Fruit fly (Drosophila melanogaster) whole organism, pupa: ENCODE results near the gene MYPT-75D.
A peak's percentile ranks its signal among the peaks of the same experiment; 100 is the strongest.

Experiments used
- CG10348 ChIP-seq: fragments of 200-800 bp; sonication (Bioruptor generic); IDR thresholded peaks from 2 replicates; pipeline ENCODE4 v1.3.6; 2022; ENCODE audit warnings: missing biosample characterization, missing genetic modification characterization
- CG12605 ChIP-seq: fragments of 200-800 bp; sonication (Bioruptor generic); IDR thresholded peaks from 2 replicates; pipeline ENCODE4 v1.3.6; 2022; ENCODE audit warnings: missing biosample characterization, missing genetic modification characterization
- CG13204 ChIP-seq: fragments of 200-800 bp; sonication (Bioruptor generic); optimal IDR thresholded peaks from 2 replicates; lab custom pipeline; 2018; ENCODE audit warnings: missing biosample characterization, mild to moderate bottlenecking, missing genetic modification characterization, moderate library complexity
- CG14655 ChIP-seq: fragments of 200-800 bp; sonication (Bioruptor generic); optimal IDR thresholded peaks from 3 replicates; lab custom pipeline; 2017; ENCODE audit warnings: mild to moderate bottlenecking, missing biosample characterization, missing genetic modification reagents, missing genetic modification characterization
- CG15710 ChIP-seq: fragments of 200-800 bp; sonication (Bioruptor generic); optimal IDR thresholded peaks from 2 replicates; lab custom pipeline; 2018; ENCODE audit warnings: missing biosample characterization, mild to moderate bottlenecking, missing genetic modification characterization, moderate library complexity
- CG17806 ChIP-seq: fragments of 200-800 bp; sonication (Bioruptor generic); optimal IDR thresholded peaks from 2 replicates; lab custom pipeline; 2018; ENCODE audit warnings: missing biosample characterization, mild to moderate bottlenecking, missing genetic modification characterization, moderate library complexity
- CG32121 ChIP-seq: fragments of 200-800 bp; sonication (Bioruptor generic); IDR thresholded peaks from 2 replicates; pipeline ENCODE4 v1.3.6; 2022; ENCODE audit warnings: missing biosample characterization, missing genetic modification characterization
- CG34367 ChIP-seq: fragments of 200-800 bp; sonication (Bioruptor generic); optimal IDR thresholded peaks from 2 replicates; lab custom pipeline; 2018; ENCODE audit warnings: missing biosample characterization, mild to moderate bottlenecking, missing genetic modification characterization
- CG4496 ChIP-seq: fragments of 200-800 bp; sonication (Bioruptor generic); IDR thresholded peaks from 3 replicates; pipeline ENCODE4 v1.3.6; 2022; ENCODE audit warnings: missing biosample characterization, missing genetic modification characterization
- CG8159 ChIP-seq: fragments of 200-800 bp; sonication (Bioruptor generic); optimal IDR thresholded peaks from 3 replicates; lab custom pipeline; 2018; ENCODE audit warnings: missing biosample characterization, mild to moderate bottlenecking, missing genetic modification characterization, moderate library complexity
- CG8301 ChIP-seq: fragments of 200-800 bp; sonication (Bioruptor generic); optimal IDR thresholded peaks from 2 replicates; lab custom pipeline; 2018; ENCODE audit warnings: missing biosample characterization, mild to moderate bottlenecking, missing genetic modification characterization
- CG9948 ChIP-seq: fragments of 200-800 bp; sonication (Bioruptor generic); optimal IDR thresholded peaks from 2 replicates; lab custom pipeline; 2018; ENCODE audit warnings: missing biosample characterization, mild to moderate bottlenecking, missing genetic modification characterization, moderate library complexity
- D1 ChIP-seq: fragments of 200-800 bp; sonication (Bioruptor generic); optimal IDR thresholded peaks from 2 replicates; lab custom pipeline; 2018; ENCODE audit warnings: missing biosample characterization, mild to moderate bottlenecking, missing genetic modification characterization, moderate library complexity
- EcR ChIP-seq: fragments of 200-800 bp; sonication (Bioruptor generic); optimal IDR thresholded peaks from 3 replicates; lab custom pipeline; 2019; ENCODE audit warnings: missing biosample characterization, missing genetic modification characterization, mild to moderate bottlenecking, moderate library complexity, missing genetic modification reagents
- Ets98B ChIP-seq: fragments of 200-800 bp; sonication (Bioruptor generic); IDR thresholded peaks from 2 replicates; pipeline ENCODE4 v1.3.6; 2022; ENCODE audit warnings: missing biosample characterization, missing genetic modification characterization
- Pif1A ChIP-seq: fragments of 200-800 bp; sonication (Bioruptor generic); optimal IDR thresholded peaks from 3 replicates; lab custom pipeline; 2016; ENCODE audit warnings: missing biosample characterization, missing genetic modification characterization
- Pif1B ChIP-seq: fragments of 200-800 bp; sonication (Bioruptor generic); optimal IDR thresholded peaks from 3 replicates; lab custom pipeline; 2016; ENCODE audit warnings: missing biosample characterization, missing genetic modification characterization
- Snoo ChIP-seq: fragments of 200-800 bp; sonication (Bioruptor generic); optimal IDR thresholded peaks from 3 replicates; lab custom pipeline; 2017; ENCODE audit warnings: missing biosample characterization, mild to moderate bottlenecking, missing genetic modification characterization, inconsistent platforms
- fd96Ca ChIP-seq: fragments of 200-800 bp; sonication (Bioruptor generic); IDR thresholded peaks from 3 replicates; pipeline ENCODE4 v1.3.6; 2022; ENCODE audit warnings: missing biosample characterization, missing genetic modification characterization
- gl ChIP-seq: fragments of 200-800 bp; sonication (Bioruptor generic); optimal IDR thresholded peaks from 2 replicates; lab custom pipeline; 2018; ENCODE audit warnings: missing biosample characterization, mild to moderate bottlenecking, missing genetic modification characterization
- rn ChIP-seq: fragments of 200-800 bp; sonication (Bioruptor generic); IDR thresholded peaks from 2 replicates; pipeline ENCODE4 v1.3.6; 2022; ENCODE audit warnings: missing biosample characterization, missing genetic modification characterization

MYPT-75D gene

dm6 chr3L:18622422-18622739 is 3.4 kb upstream of the MYPT-75D start, which contains the start of gene bora:
Gene bora (plus strand): TSS chr3L:18622692.
- TF ChIP-seq CG14655 (no peak), CG12605 (GFP tag; lab: Robert Waterston, UW) (no peak), Pif1B (GFP tag; lab: Kevin White, UChicago) (no peak), Ets98B (GFP tag; lab: Robert Waterston, UW) (no peak), CG13204 (GFP tag; lab: Kevin White, UChicago) (no peak), CG17806 (tag; lab: Kevin White, UChicago) (no peak), EcR (GFP tag; lab: Kevin White, UChicago) (no peak), CG10348 (GFP tag; lab: Robert Waterston, UW) (no peak)
- TF ChIP-seq, all 21 proteins: peak for 0

dm6 chr3L:18626451-18627079 is 806 bp downstream of the MYPT-75D start:
- TF ChIP-seq fd96Ca (GFP tag; lab: Robert Waterston, UW) (peak; percentile 61; the same call in 1 of the 3 replicates), EcR (GFP tag; lab: Kevin White, UChicago) (no peak), CG12605 (GFP tag; lab: Robert Waterston, UW) (peak; percentile 30; the same call in 1 of the 2 replicates), Pif1A (GFP tag; lab: Kevin White, UChicago) (peak; percentile 49), Snoo (no peak), Pif1B (GFP tag; lab: Kevin White, UChicago) (no peak), CG8301 (tag; lab: Kevin White, UChicago) (peak; percentile 42), CG14655 (peak; percentile 44), CG4496 (GFP tag; lab: Robert Waterston, UW) (peak; percentile 66; the same call in 1 of the 3 replicates), Ets98B (GFP tag; lab: Robert Waterston, UW) (peak; percentile 55), rn (GFP tag; lab: Robert Waterston, UW) (0 out of 2 replicates have a peak, but pooled peaks have one; percentile 7), CG32121 (peak; percentile 72), CG9948 (tag; lab: Kevin White, UChicago) (peak; percentile 2)

- no peak for TF ChIP-seq CG17806 (tag; lab: Kevin White, UChicago)
- TF ChIP-seq CG14655: peak; percentile 73
- peak; percentile 13; the same call in 1 of the 2 replicates for TF ChIP-seq CG12605 (GFP tag; lab: Robert Waterston, UW)
- no peak for TF ChIP-seq CG10348 (GFP tag; lab: Robert Waterston, UW)
- TF ChIP-seq CG13204 (GFP tag; lab: Kevin White, UChicago): peak; percentile 58
- TF ChIP-seq CG8301 (tag; lab: Kevin White, UChicago): peak; percentile 66
- no peak for TF ChIP-seq gl (tag; lab: Kevin White, UChicago)
Observed at dm6 chr3L:18627657-18628455, 2.1 kb downstream of the MYPT-75D start.

- no peak for TF ChIP-seq EcR (GFP tag; lab: Kevin White, UChicago)
- no peak for TF ChIP-seq CG10348 (GFP tag; lab: Robert Waterston, UW)
- TF ChIP-seq CG8301 (tag; lab: Kevin White, UChicago): no peak
- no peak for TF ChIP-seq CG15710 (tag; lab: Kevin White, UChicago)
- no peak for TF ChIP-seq CG32121
- TF ChIP-seq D1: no peak
- no peak for TF ChIP-seq CG17806 (tag; lab: Kevin White, UChicago)
- TF ChIP-seq CG14655: no peak
- no peak for TF ChIP-seq CG9948 (tag; lab: Kevin White, UChicago)
- TF ChIP-seq CG34367 (tag; lab: Kevin White, UChicago): no peak
- TF ChIP-seq Ets98B (GFP tag; lab: Robert Waterston, UW): no peak
- no peak; the same call in 2 of the 3 replicates for TF ChIP-seq fd96Ca (GFP tag; lab: Robert Waterston, UW)
Observed at dm6 chr3L:18628458-18628857, 2.7 kb downstream of the MYPT-75D start.

dm6 chr3L:18629874-18630273 is 4.1 kb downstream of the MYPT-75D start:
- TF ChIP-seq CG10348 (GFP tag; lab: Robert Waterston, UW): no peak
- no peak for TF ChIP-seq rn (GFP tag; lab: Robert Waterston, UW)
- TF ChIP-seq CG17806 (tag; lab: Kevin White, UChicago): no peak
- no peak for TF ChIP-seq CG13204 (GFP tag; lab: Kevin White, UChicago)
- no peak for TF ChIP-seq CG15710 (tag; lab: Kevin White, UChicago)
- no peak for TF ChIP-seq CG8159 (tag; lab: Kevin White, UChicago)
- no peak for TF ChIP-seq Pif1A (GFP tag; lab: Kevin White, UChicago)
- TF ChIP-seq CG14655: no peak
- no peak for TF ChIP-seq D1
- TF ChIP-seq CG12605 (GFP tag; lab: Robert Waterston, UW): no peak
- TF ChIP-seq CG8301 (tag; lab: Kevin White, UChicago): no peak
- TF ChIP-seq fd96Ca (GFP tag; lab: Robert Waterston, UW): no peak
- TF ChIP-seq Pif1B (GFP tag; lab: Kevin White, UChicago): no peak
- no peak for TF ChIP-seq Snoo
- no peak for TF ChIP-seq Ets98B (GFP tag; lab: Robert Waterston, UW)
- TF ChIP-seq CG4496 (GFP tag; lab: Robert Waterston, UW): no peak
- no peak for TF ChIP-seq CG9948 (tag; lab: Kevin White, UChicago)
- no peak for TF ChIP-seq gl (tag; lab: Kevin White, UChicago)
- no peak for TF ChIP-seq EcR (GFP tag; lab: Kevin White, UChicago)
- no peak for TF ChIP-seq CG32121
